Worm (Caenorhabditis elegans) whole organism, midembryonic: ENCODE measurements around the gene ZK418.13.

Experiments
- T22C8.4 ChIP-seq: fragments of 200-800 bp; sonication (Bioruptor generic); IDR thresholded peaks from 2 replicates; pipeline ENCODE4 v1.3.6; 2022; ENCODE audit warnings: missing genetic modification characterization, missing compliant biosample characterization
- cog-1 ChIP-seq: sonication (generic microtip); optimal IDR thresholded peaks from 2 replicates; lab custom pipeline; 2016; ENCODE audit warnings: missing genetic modification characterization, missing compliant biosample characterization
- flt-1 ChIP-seq: fragments of 200-800 bp; sonication (Bioruptor generic); IDR thresholded peaks from 2 replicates; pipeline ENCODE4 v1.3.6; 2022; ENCODE audit warnings: missing genetic modification characterization, missing compliant biosample characterization
- klf-2 ChIP-seq: fragments of 200-800 bp; sonication (Bioruptor generic); conservative IDR thresholded peaks from 2 replicates; pipeline ENCODE4 v1.3.6; 2022; ENCODE audit warnings: missing genetic modification reagents, missing genetic modification characterization, missing compliant biosample characterization
- med-1 ChIP-seq: sonication (generic microtip); optimal IDR thresholded peaks from 2 replicates; lab custom pipeline; 2017; ENCODE audit warnings: missing genetic modification characterization, mild to moderate bottlenecking, missing compliant biosample characterization, antibody characterized with exemption, missing genetic modification reagents; ENCODE audit not compliant: insufficient read depth
- ref-1 ChIP-seq: fragments of 200-800 bp; sonication (Bioruptor generic); conservative IDR thresholded peaks from 2 replicates; pipeline ENCODE4 v1.3.6; 2022; ENCODE audit warnings: missing genetic modification reagents, missing genetic modification characterization, missing compliant biosample characterization
- tab-1 ChIP-seq: fragments of 200-800 bp; sonication (Bioruptor generic); IDR thresholded peaks from 2 replicates; pipeline ENCODE4 v1.3.6; 2022; ENCODE audit warnings: missing genetic modification characterization, missing compliant biosample characterization
- ztf-23 ChIP-seq: fragments of 200-800 bp; sonication (Bioruptor generic); IDR thresholded peaks from 2 replicates; pipeline ENCODE4 v1.3.6; 2022; ENCODE audit warnings: missing genetic modification reagents, missing genetic modification characterization, missing compliant biosample characterization
- ztf-29 ChIP-seq: fragments of 200-800 bp; sonication (Bioruptor generic); IDR thresholded peaks from 2 replicates; pipeline ENCODE4 v1.3.6; 2022; ENCODE audit warnings: missing genetic modification reagents, missing genetic modification characterization, missing compliant biosample characterization

Gene ZK418.13

ce11 chrIII:7068520-7069113 is 7.7 kb downstream of the ZK418.13 start, which contains the start of the genes ubc-18 and R01H2.8:
ubc-18 (minus strand) TSS chrIII:7068570.
R01H2.8 (plus strand) TSS chrIII:7069063.
- no peak for TF ChIP-seq med-1 (GFP tag; lab: Kevin White, UChicago)
- TF ChIP-seq ref-1 (GFP tag; lab: Robert Waterston, UW), result no peak
- TF ChIP-seq tab-1 (GFP tag; lab: Robert Waterston, UW), result no peak

DNA sequence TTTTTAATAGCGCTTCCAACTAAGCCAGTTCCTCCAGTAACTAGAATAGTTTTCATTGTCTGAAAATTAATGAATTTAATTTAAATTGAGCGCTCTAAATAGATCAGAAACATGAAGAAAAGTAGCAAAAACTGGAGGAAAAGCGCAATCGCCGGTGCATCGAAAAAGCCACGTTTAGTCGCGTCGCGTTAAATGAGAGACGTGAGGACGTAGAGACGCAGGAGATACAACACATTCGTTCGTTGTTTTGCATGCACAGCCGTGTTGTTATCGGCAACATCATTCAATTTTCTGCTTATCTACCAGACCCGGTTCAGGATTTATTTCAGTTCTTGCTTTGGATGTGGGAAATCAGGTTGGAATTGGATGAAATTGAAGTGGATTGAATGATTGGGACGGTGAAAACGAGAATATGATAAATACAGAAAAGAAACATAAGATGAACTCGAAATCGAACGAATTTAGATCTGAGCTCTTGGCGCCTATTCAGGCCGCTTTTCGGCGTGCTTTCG is 8.8 kb downstream of the ZK418.13 start, which contains the start of gene ger-1:
Gene ger-1, minus strand, starts transcription at position 93 of the 512 bp plus-strand sequence.
- TF ChIP-seq klf-2 (no peak), med-1 (GFP tag; lab: Kevin White, UChicago) (no peak)

ce11 chrIII:7064185-7064584 is 12.1 kb downstream of the ZK418.13 start, which contains the start of gene R01H2.4:
R01H2.4 (minus strand) TSS chrIII:7064285.
- no peak for TF ChIP-seq med-1 (GFP tag; lab: Kevin White, UChicago)
- no peak for TF ChIP-seq cog-1 (tag; lab: Kevin White, UChicago)
- TF ChIP-seq tab-1 (GFP tag; lab: Robert Waterston, UW), result no peak
- no peak for TF ChIP-seq flt-1 (GFP tag; lab: Robert Waterston, UW)
- TF ChIP-seq T22C8.4 (GFP tag; lab: Robert Waterston, UW), result no peak
- no peak for TF ChIP-seq ztf-29 (GFP tag; lab: Robert Waterston, UW)
- TF ChIP-seq ztf-23, result no peak

- TF ChIP-seq ztf-23 (no peak), klf-2 (no peak), tab-1 (GFP tag; lab: Robert Waterston, UW) (no peak), med-1 (GFP tag; lab: Kevin White, UChicago) (no peak), ztf-29 (GFP tag; lab: Robert Waterston, UW) (no peak), cog-1 (tag; lab: Kevin White, UChicago) (no peak), flt-1 (GFP tag; lab: Robert Waterston, UW) (no peak), T22C8.4 (GFP tag; lab: Robert Waterston, UW) (no peak), ref-1 (GFP tag; lab: Robert Waterston, UW) (no peak)
Observed at ce11 chrIII:7063061-7063460, 13.2 kb downstream of the ZK418.13 start.

DNA sequence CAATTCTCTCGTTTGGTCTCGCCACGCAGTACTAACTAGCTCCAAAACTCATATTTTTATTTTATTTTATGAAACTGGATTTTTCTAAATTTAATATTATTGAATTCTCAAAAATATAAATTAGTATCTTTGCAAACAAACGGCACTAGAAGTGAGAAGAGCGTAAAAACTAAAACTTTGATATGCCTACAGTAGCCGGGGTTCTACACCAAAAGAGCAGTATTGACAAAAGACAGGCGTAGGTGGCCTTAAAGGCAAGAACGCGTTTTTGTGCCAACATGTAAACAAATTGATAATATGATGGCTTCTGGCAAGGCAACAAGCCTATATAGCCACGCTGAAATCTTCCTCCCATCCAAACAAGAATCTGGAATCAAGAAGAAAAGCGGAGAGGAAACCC is 13.7 kb downstream of the ZK418.13 start, which contains the start of gene R01H2.1:
Gene R01H2.1, plus strand, starts transcription at position 301 of the 400 bp plus-strand sequence.
- no peak for TF ChIP-seq flt-1 (GFP tag; lab: Robert Waterston, UW)
- TF ChIP-seq ztf-29 (GFP tag; lab: Robert Waterston, UW), result no peak
- TF ChIP-seq ztf-23, result no peak
- TF ChIP-seq ref-1 (GFP tag; lab: Robert Waterston, UW), result no peak
- TF ChIP-seq T22C8.4 (GFP tag; lab: Robert Waterston, UW), result no peak
- TF ChIP-seq med-1 (GFP tag; lab: Kevin White, UChicago), result no peak
- TF ChIP-seq cog-1 (tag; lab: Kevin White, UChicago), result no peak
- no peak for TF ChIP-seq tab-1 (GFP tag; lab: Robert Waterston, UW)
- TF ChIP-seq klf-2, result no peak

- TF ChIP-seq ztf-23 (no peak), med-1 (GFP tag; lab: Kevin White, UChicago) (no peak), tab-1 (GFP tag; lab: Robert Waterston, UW) (no peak), cog-1 (tag; lab: Kevin White, UChicago) (no peak), ref-1 (GFP tag; lab: Robert Waterston, UW) (no peak), klf-2 (no peak)
Observed at ce11 chrIII:7060531-7061095, 15.7 kb downstream of the ZK418.13 start, which contains the start of gene egg-2. egg-2 (minus strand) TSS chrIII:7060583.

DNA sequence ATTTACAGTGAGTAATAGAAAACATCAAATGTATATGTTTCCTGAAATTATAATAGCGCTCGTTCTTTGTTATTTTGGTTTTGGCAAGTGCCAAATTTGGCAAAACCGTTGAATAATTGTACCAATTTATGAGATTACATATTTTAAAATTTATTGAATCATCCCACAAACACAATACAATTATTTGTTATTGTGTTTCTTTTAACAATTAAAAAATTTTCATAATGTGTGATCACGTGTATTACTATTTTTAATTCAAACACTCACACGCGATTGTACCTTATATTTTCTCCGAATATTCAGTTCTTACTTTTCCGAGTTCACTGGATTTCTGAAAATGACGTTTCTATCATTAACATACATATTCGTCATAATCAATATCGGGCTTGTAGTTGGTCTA is 20.0 kb downstream of the ZK418.13 start, which contains the start of gene R01H2.2:
Gene R01H2.2, plus strand, starts transcription at position 301 of the 400 bp plus-strand sequence.
- TF ChIP-seq ref-1 (GFP tag; lab: Robert Waterston, UW) (no peak), flt-1 (GFP tag; lab: Robert Waterston, UW) (no peak), med-1 (GFP tag; lab: Kevin White, UChicago) (no peak), ztf-29 (GFP tag; lab: Robert Waterston, UW) (no peak)

ce11 chrIII:7045643-7046042 is 30.6 kb downstream of the ZK418.13 start, which contains the start of gene R01H2.7:
R01H2.7 (minus strand) TSS chrIII:7045743.
- no peak for TF ChIP-seq T22C8.4 (GFP tag; lab: Robert Waterston, UW)
- no peak for TF ChIP-seq ref-1 (GFP tag; lab: Robert Waterston, UW)
- TF ChIP-seq ztf-29 (GFP tag; lab: Robert Waterston, UW), result no peak
- TF ChIP-seq ztf-23, result no peak
- TF ChIP-seq klf-2, result no peak
- no peak for TF ChIP-seq cog-1 (tag; lab: Kevin White, UChicago)
- no peak for TF ChIP-seq tab-1 (GFP tag; lab: Robert Waterston, UW)
- TF ChIP-seq flt-1 (GFP tag; lab: Robert Waterston, UW), result no peak
- no peak for TF ChIP-seq med-1 (GFP tag; lab: Kevin White, UChicago)

- TF ChIP-seq ztf-29 (GFP tag; lab: Robert Waterston, UW) (no peak), flt-1 (GFP tag; lab: Robert Waterston, UW) (no peak), T22C8.4 (GFP tag; lab: Robert Waterston, UW) (no peak), cog-1 (tag; lab: Kevin White, UChicago) (no peak), med-1 (GFP tag; lab: Kevin White, UChicago) (no peak), tab-1 (GFP tag; lab: Robert Waterston, UW) (no peak), ztf-23 (no peak), klf-2 (no peak), ref-1 (GFP tag; lab: Robert Waterston, UW) (no peak)
Observed at ce11 chrIII:7034252-7035223, 41.7 kb downstream of the ZK418.13 start.
